Fruit fly (Drosophila melanogaster) whole organism, embryonic: Measurements from ENCODE around the gene CG11912.

Source experiments
- Aef1 ChIP-seq: fragments of 200-800 bp; sonication (Bioruptor generic); IDR thresholded peaks from 3 replicates; pipeline ENCODE4 v1.3.6; 2022; ENCODE audit warnings: missing biosample characterization, missing genetic modification characterization
- CG1024 ChIP-seq: fragments of 200-800 bp; sonication (Bioruptor generic); IDR thresholded peaks from 2 replicates; pipeline ENCODE4 v1.3.6; 2022; ENCODE audit warnings: missing biosample characterization, missing genetic modification characterization
- CG11560 ChIP-seq: fragments of 200-800 bp; sonication (Bioruptor generic); IDR thresholded peaks from 3 replicates; pipeline ENCODE4 v1.3.6; 2022; ENCODE audit warnings: missing biosample characterization, missing genetic modification characterization
- CG11723 ChIP-seq: fragments of 200-800 bp; sonication (Bioruptor generic); optimal IDR thresholded peaks from 2 replicates; lab custom pipeline; 2017; ENCODE audit warnings: missing biosample characterization, mild to moderate bottlenecking, missing genetic modification characterization
- CG13775 ChIP-seq: fragments of 200-800 bp; sonication (Bioruptor generic); optimal IDR thresholded peaks from 3 replicates; lab custom pipeline; 2017; ENCODE audit warnings: missing biosample characterization, mild to moderate bottlenecking, missing genetic modification characterization
- CG14014 ChIP-seq: fragments of 200-800 bp; sonication (Bioruptor generic); IDR thresholded peaks from 2 replicates; pipeline ENCODE4 v1.3.6; 2022; ENCODE audit warnings: missing biosample characterization, missing genetic modification characterization
- CG14441 ChIP-seq: fragments of 200-800 bp; sonication (Bioruptor generic); IDR thresholded peaks from 2 replicates; pipeline ENCODE4 v1.3.6; 2022; ENCODE audit warnings: missing biosample characterization, missing genetic modification characterization
- CG15479 ChIP-seq: fragments of 200-800 bp; sonication (Bioruptor generic); optimal IDR thresholded peaks from 3 replicates; lab custom pipeline; 2019; ENCODE audit warnings: missing biosample characterization, mild to moderate bottlenecking, missing genetic modification characterization, moderate library complexity
- CG15696 ChIP-seq: fragments of 200-800 bp; sonication (Bioruptor generic); optimal IDR thresholded peaks from 2 replicates; lab custom pipeline; 2019; ENCODE audit warnings: missing biosample characterization, mild to moderate bottlenecking, missing genetic modification characterization, moderate library complexity
- CG3838 ChIP-seq: fragments of 200-800 bp; sonication (Bioruptor generic); optimal IDR thresholded peaks from 3 replicates; lab custom pipeline; 2016; ENCODE audit warnings: missing biosample characterization, missing genetic modification characterization
- CG4617 ChIP-seq: fragments of 200-800 bp; sonication (Bioruptor generic); optimal IDR thresholded peaks from 3 replicates; lab custom pipeline; 2016; ENCODE audit warnings: missing biosample characterization, missing genetic modification characterization, borderline replicate concordance
- CG5953 ChIP-seq: fragments of 200-800 bp; sonication (Bioruptor generic); IDR thresholded peaks from 2 replicates; pipeline ENCODE4 v1.3.6; 2022; ENCODE audit warnings: missing biosample characterization, missing genetic modification characterization
- CG6654 ChIP-seq: fragments of 200-800 bp; sonication (Bioruptor generic); optimal IDR thresholded peaks from 2 replicates; lab custom pipeline; 2017; ENCODE audit warnings: missing biosample characterization, mild to moderate bottlenecking, missing genetic modification characterization
- CG8281 ChIP-seq: fragments of 200-800 bp; sonication (Bioruptor generic); optimal IDR thresholded peaks from 2 replicates; lab custom pipeline; 2018; ENCODE audit warnings: missing biosample characterization, mild to moderate bottlenecking, missing genetic modification characterization, moderate library complexity
- CG9797 ChIP-seq: fragments of 200-800 bp; sonication (Bioruptor generic); optimal IDR thresholded peaks from 3 replicates; lab custom pipeline; 2018; ENCODE audit warnings: missing biosample characterization, mild to moderate bottlenecking, missing genetic modification characterization
- CoRest ChIP-seq: fragments of 200-800 bp; sonication (Bioruptor generic); optimal IDR thresholded peaks from 3 replicates; lab custom pipeline; 2018; ENCODE audit warnings: missing biosample characterization, mild to moderate bottlenecking, missing genetic modification characterization, moderate library complexity
- CrebB ChIP-seq: fragments of 200-800 bp; sonication (Bioruptor generic); optimal IDR thresholded peaks from 3 replicates; lab custom pipeline; 2018; ENCODE audit warnings: missing biosample characterization, mild to moderate bottlenecking, missing genetic modification characterization
- Deaf1 ChIP-seq: fragments of 200-800 bp; optimal IDR thresholded peaks from 3 replicates; lab custom pipeline; 2019; ENCODE audit warnings: missing biosample characterization, mild to moderate bottlenecking, missing genetic modification characterization, moderate library complexity
- Doc3 ChIP-seq: fragments of 200-800 bp; sonication (Bioruptor generic); IDR thresholded peaks from 3 replicates; pipeline ENCODE4 v1.3.6; 2022; ENCODE audit warnings: missing biosample characterization, missing genetic modification characterization; ENCODE audit not compliant: partially characterized antibody
- Ets65A ChIP-seq: fragments of 200-800 bp; sonication (Bioruptor generic); peaks from one replicate; lab custom pipeline; 2016; ENCODE audit warnings: missing biosample characterization, missing genetic modification characterization
- HLH3B ChIP-seq: fragments of 200-800 bp; sonication (Bioruptor generic); IDR thresholded peaks from 2 replicates; pipeline ENCODE4 v1.3.6; 2022; ENCODE audit warnings: missing biosample characterization, missing genetic modification characterization
- HmgZ ChIP-seq: fragments of 200-800 bp; sonication (Bioruptor generic); optimal IDR thresholded peaks from 2 replicates; lab custom pipeline; 2018; ENCODE audit warnings: missing biosample characterization, mild to moderate bottlenecking, missing genetic modification characterization
- Lpt ChIP-seq: fragments of >200 bp; optimal IDR thresholded peaks from 2 replicates; lab custom pipeline; 2018; ENCODE audit warnings: missing biosample characterization, missing genetic modification characterization
- MESR4 ChIP-seq: fragments of 200-800 bp; sonication (Bioruptor generic); optimal IDR thresholded peaks from 2 replicates; lab custom pipeline; 2018; ENCODE audit warnings: missing biosample characterization, mild to moderate bottlenecking, missing genetic modification characterization, moderate library complexity
- Mrtf ChIP-seq: fragments of 200-800 bp; sonication (Bioruptor generic); IDR thresholded peaks from 3 replicates; pipeline ENCODE4 v1.3.6; 2022; ENCODE audit warnings: missing biosample characterization, missing genetic modification characterization
- Nf-YC ChIP-seq: fragments of 200-800 bp; optimal IDR thresholded peaks from 3 replicates; lab custom pipeline; 2019; ENCODE audit warnings: missing biosample characterization, mild to moderate bottlenecking, missing genetic modification characterization, moderate library complexity
- Pdp1 ChIP-seq, 2 experiments: fragments of 200-800 bp; sonication (Bioruptor generic); optimal IDR thresholded peaks; 3 replicates each; lab custom pipeline; 2016; ENCODE audit warnings: missing biosample characterization in 2 of 2, missing genetic modification characterization in 2 of 2, mild to moderate bottlenecking in 1 of 2, moderate library complexity in 1 of 2
- Spps ChIP-seq: fragments of 200-800 bp; sonication (Bioruptor generic); optimal IDR thresholded peaks from 2 replicates; lab custom pipeline; 2018; ENCODE audit warnings: missing biosample characterization, mild to moderate bottlenecking, missing genetic modification characterization
- Vsx1 ChIP-seq: fragments of 200-800 bp; sonication (Bioruptor generic); optimal IDR thresholded peaks from 2 replicates; lab custom pipeline; 2017; ENCODE audit warnings: missing biosample characterization, mild to moderate bottlenecking, missing genetic modification characterization, missing genetic modification reagents
- aop ChIP-seq: fragments of 200-800 bp; sonication (Bioruptor generic); IDR thresholded peaks from 2 replicates; pipeline ENCODE4 v1.3.6; 2022; ENCODE audit warnings: missing biosample characterization, missing genetic modification characterization
- cad ChIP-seq: fragments of >200 bp; optimal IDR thresholded peaks from 2 replicates; lab custom pipeline; 2017; ENCODE audit warnings: missing biosample characterization, missing genetic modification characterization
- crp ChIP-seq, 2 experiments: fragments of 200-800 bp; sonication (Bioruptor generic); optimal IDR thresholded peaks; 2 replicates in 1 of 2; 3 replicates in 1 of 2; lab custom pipeline; 2017; ENCODE audit warnings: missing biosample characterization in 2 of 2, missing genetic modification characterization in 2 of 2, mild to moderate bottlenecking in 1 of 2, moderate library complexity in 1 of 2
- da ChIP-seq: fragments of 200-800 bp; sonication (Bioruptor generic); optimal IDR thresholded peaks from 2 replicates; lab custom pipeline; 2016; ENCODE audit warnings: missing biosample characterization, missing genetic modification characterization
- gfzf ChIP-seq: fragments of 200-800 bp; sonication (Bioruptor generic); optimal IDR thresholded peaks from 2 replicates; lab custom pipeline; 2016; ENCODE audit warnings: missing biosample characterization, mild to moderate bottlenecking, missing genetic modification characterization, moderate library complexity
- gro ChIP-seq: fragments of 200-800 bp; sonication (Bioruptor generic); optimal IDR thresholded peaks from 2 replicates; lab custom pipeline; 2016; ENCODE audit warnings: missing biosample characterization, missing genetic modification characterization
- her ChIP-seq: fragments of 200-800 bp; sonication (Bioruptor generic); optimal IDR thresholded peaks from 2 replicates; lab custom pipeline; 2016; ENCODE audit warnings: missing biosample characterization, missing genetic modification characterization
- hth ChIP-seq: fragments of >200 bp; optimal IDR thresholded peaks from 2 replicates; lab custom pipeline; 2017; ENCODE audit warnings: inconsistent platforms
- inv ChIP-seq: fragments of 200-800 bp; sonication (Bioruptor generic); IDR thresholded peaks from 2 replicates; pipeline ENCODE4 v1.3.6; 2022; ENCODE audit warnings: missing biosample characterization, missing genetic modification characterization; ENCODE audit not compliant: partially characterized antibody
- jigr1 ChIP-seq: fragments of 200-800 bp; sonication (Bioruptor generic); IDR thresholded peaks from 3 replicates; pipeline ENCODE4 v1.3.6; 2022; ENCODE audit warnings: missing biosample characterization, missing genetic modification characterization
- lmd ChIP-seq: fragments of 200-800 bp; sonication (Bioruptor generic); IDR thresholded peaks from 2 replicates; pipeline ENCODE4 v1.3.6; 2022; ENCODE audit warnings: missing biosample characterization, missing genetic modification characterization
- mirr ChIP-seq: fragments of 200-800 bp; sonication (Bioruptor generic); optimal IDR thresholded peaks from 3 replicates; lab custom pipeline; 2018; ENCODE audit warnings: missing biosample characterization, mild to moderate bottlenecking, missing genetic modification characterization
- mld ChIP-seq: fragments of 200-800 bp; sonication (Bioruptor generic); IDR thresholded peaks from 3 replicates; pipeline ENCODE4 v1.3.6; 2022; ENCODE audit warnings: missing biosample characterization, missing genetic modification characterization; ENCODE audit not compliant: partially characterized antibody
- pzg ChIP-seq: fragments of 200-800 bp; sonication (Bioruptor generic); optimal IDR thresholded peaks from 3 replicates; lab custom pipeline; 2018; ENCODE audit warnings: missing biosample characterization, mild to moderate bottlenecking, missing genetic modification characterization, moderate library complexity
- run ChIP-seq: fragments of 200-800 bp; sonication (Bioruptor generic); optimal IDR thresholded peaks from 3 replicates; lab custom pipeline; 2018; ENCODE audit warnings: missing biosample characterization, mild to moderate bottlenecking, missing genetic modification characterization
- slp2 ChIP-seq: fragments of 200-800 bp; sonication (Bioruptor generic); optimal IDR thresholded peaks from 2 replicates; lab custom pipeline; 2016; ENCODE audit warnings: missing biosample characterization, missing genetic modification characterization
- sna ChIP-seq: fragments of 200-800 bp; sonication (Bioruptor generic); IDR thresholded peaks from 2 replicates; pipeline ENCODE4 v1.3.6; 2022; ENCODE audit warnings: missing biosample characterization, missing genetic modification characterization; ENCODE audit not compliant: partially characterized antibody
- tna ChIP-seq: fragments of 200-800 bp; sonication (Bioruptor generic); IDR thresholded peaks from 2 replicates; pipeline ENCODE4 v1.3.6; 2022; ENCODE audit warnings: missing biosample characterization, missing genetic modification characterization; ENCODE audit not compliant: partially characterized antibody
- trem ChIP-seq: fragments of 200-800 bp; optimal IDR thresholded peaks from 3 replicates; lab custom pipeline; 2019; ENCODE audit warnings: missing biosample characterization, mild to moderate bottlenecking, missing genetic modification characterization, moderate library complexity

Gene CG11912

DNA sequence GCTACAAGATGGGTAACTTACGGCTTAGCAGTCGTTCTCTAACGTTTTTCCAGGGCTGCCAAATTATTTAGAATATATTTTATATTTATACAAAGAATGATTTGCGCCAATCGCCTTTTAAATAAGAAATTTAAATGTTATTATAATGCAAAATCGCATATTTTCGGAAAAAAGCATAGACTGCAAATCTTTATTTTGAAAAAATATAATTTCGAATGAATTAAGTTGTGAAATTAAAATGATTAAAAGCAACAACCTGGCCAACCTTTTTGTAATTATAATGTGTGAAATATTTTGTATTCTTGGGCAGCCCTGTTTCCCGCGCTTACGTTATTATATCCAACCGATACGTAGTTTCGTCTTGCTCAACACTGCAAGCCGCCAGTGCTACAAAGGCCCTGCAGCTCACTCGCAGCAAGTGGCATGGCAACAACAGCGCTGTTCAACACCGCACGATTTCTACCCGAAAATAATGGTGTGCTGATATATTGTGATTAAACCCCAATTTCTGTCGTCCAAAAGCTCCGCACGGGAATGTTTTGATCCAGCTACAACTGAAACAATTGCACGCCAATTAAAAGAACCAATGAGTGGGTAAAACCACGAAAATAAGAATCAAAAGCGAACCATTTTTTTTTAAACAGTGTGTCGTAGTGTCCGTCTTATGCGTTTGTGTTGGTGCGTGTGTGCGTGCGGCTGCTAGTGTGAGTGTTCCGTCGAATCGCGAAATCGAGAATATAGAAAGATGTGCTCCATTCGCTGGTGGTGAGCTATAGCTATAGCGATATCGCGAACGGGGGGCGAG is 21.4 kb downstream of the CG11912 start, which contains the start of gene Pi3K21B (continued):
- TF ChIP-seq Aef1 (GFP tag; lab: Robert Waterston, UW) (peak; percentile 88), CG8281 (peak; percentile 73), inv (no peak), CG6654 (GFP tag; lab: Kevin White, UChicago) (peak; percentile 65), jigr1 (GFP tag; lab: Robert Waterston, UW) (peak; percentile 72; the same call in 2 of the 3 replicates), Vsx1 (GFP tag; lab: Kevin White, UChicago) (peak; percentile 61), run (tag; lab: Kevin White, UChicago) (peak; percentile 67), CrebB (peak; percentile 66), cad (GFP tag; lab: Kevin White, UChicago) (no peak), aop (GFP tag; lab: Robert Waterston, UW) (peak; percentile 57), Ets65A (GFP tag; lab: Kevin White, UChicago) (peak; percentile 100), Deaf1 (tag; lab: Kevin White, UChicago) (peak; percentile 28), Nf-YC (tag; lab: Kevin White, UChicago) (peak; percentile 86), CG13775 (peak; percentile 95), CG14014 (GFP tag; lab: Robert Waterston, UW) (peak; percentile 84), da (GFP tag; lab: Kevin White, UChicago) (peak; percentile 68), CG15696 (tag; lab: Kevin White, UChicago) (peak; percentile 93), tna (GFP tag; lab: Robert Waterston, UW) (no peak), CG11560 (tag; lab: Robert Waterston, UW) (peak; percentile 78), Pdp1 (GFP tag; optimal IDR thresholded peaks at IDR 0.05; lab: Kevin White, UChicago) (peak; percentile 85 to 90), CG1024 (GFP tag; lab: Robert Waterston, UW) (no peak; the same call in none of the 2 replicates), slp2 (peak; percentile 78), CG9797 (GFP tag; lab: Kevin White, UChicago) (peak; percentile 46), CG15479 (GFP tag; lab: Kevin White, UChicago) (no peak), CG11723 (peak; percentile 80), crp (GFP tag; optimal IDR thresholded peaks at IDR 0.05; lab: Kevin White, UChicago) (peak in 1 of 2 experiments; percentile 31), lmd (GFP tag; lab: Robert Waterston, UW) (peak; percentile 90), her (peak; percentile 89), mirr (GFP tag; lab: Kevin White, UChicago) (peak; percentile 73), HLH3B (GFP tag; lab: Robert Waterston, UW) (peak; percentile 69), gro (GFP tag; lab: Kevin White, UChicago) (peak; percentile 91), CG4617 (GFP tag; lab: Kevin White, UChicago) (peak; percentile 97), hth (no peak), Doc3 (GFP tag; lab: Robert Waterston, UW) (no peak), sna (GFP tag; lab: Robert Waterston, UW) (0 out of 2 replicates have a peak, but pooled peaks have one; percentile 12), Spps (tag; lab: Kevin White, UChicago) (peak; percentile 58), Mrtf (no peak; the same call in none of the 3 replicates), Lpt (GFP tag; lab: Kevin White, UChicago) (no peak), CG5953 (GFP tag; lab: Robert Waterston, UW) (peak; percentile 82), pzg (peak; percentile 78), trem (tag; lab: Kevin White, UChicago) (peak; percentile 94), mld (no peak), HmgZ (tag; lab: Kevin White, UChicago) (peak; percentile 87), CoRest (tag; lab: Kevin White, UChicago) (peak; percentile 95), CG14441 (GFP tag; lab: Robert Waterston, UW) (peak; percentile 80), MESR4 (GFP tag; lab: Kevin White, UChicago) (peak; percentile 97), CG3838 (peak; percentile 75), gfzf (GFP tag; lab: Kevin White, UChicago) (peak; percentile 31)
